Worm (Caenorhabditis elegans) whole organism, L3 larva: ENCODE data around the gene trk-1.

Experiments used
- ZK546.5 ChIP-seq: sonication (generic microtip); optimal IDR thresholded peaks from 2 replicates; lab custom pipeline; 2017; ENCODE audit warnings: missing biosample characterization, missing genetic modification characterization
- ama-1 ChIP-seq: fragments of 150-350 bp; optimal IDR thresholded peaks from 2 replicates; lab custom pipeline; 2018

- TF ChIP-seq ama-1 (lab: Kevin White, UChicago) = no peak
- no peak for TF ChIP-seq ZK546.5 (tag; lab: Kevin White, UChicago)
Measured at ce11 chrX:8953011-8953410, 2.2 kb upstream of the trk-1 start.
